Fruit fly (Drosophila melanogaster): ENCODE measurements around the gene crq.

dm6 chr2L:440638-441454 is 12.0 kb downstream of the crq start:
- peak in 1 of 2 experiments; percentile 93 for TF ChIP-seq foxo (GFP tag; optimal IDR thresholded peaks at IDR 0.05)
- no peak for TF ChIP-seq Mio (GFP tag; optimal IDR thresholded peaks at IDR 0.05)
- TF ChIP-seq jim (GFP tag; optimal IDR thresholded peaks at IDR 0.05) = no peak
- TF ChIP-seq brk (GFP tag; optimal IDR thresholded peaks at IDR 0.05) = peak; percentile 80
- TF ChIP-seq GATAd (GFP tag; optimal IDR thresholded peaks at IDR 0.05) = no peak
- TF ChIP-seq HLH106 (tag; optimal IDR thresholded peaks at IDR 0.05) = peak; percentile 91

All from whole organism, wandering third instar larva.